Worm (Caenorhabditis elegans): ENCODE results near the gene B0280.17.
A peak's percentile ranks its signal among the peaks of the same experiment; 100 is the strongest.

- TF ChIP-seq nhr-102 (tag; optimal IDR thresholded peaks at IDR 0.05) (no peak), aha-1 (tag) (no peak), mep-1 (tag; optimal IDR thresholded peaks at IDR 0.05) (peak; percentile 40), unc-62 (GFP tag; optimal IDR thresholded peaks at IDR 0.05 in 1 of 2) (no peak), unc-62 (tag; optimal IDR thresholded peaks at IDR 0.05) (no peak), R02D3.7 (tag; optimal IDR thresholded peaks at IDR 0.05) (no peak), skn-1 (tag; optimal IDR thresholded peaks at IDR 0.05) (no peak), mxl-3 (GFP tag; optimal IDR thresholded peaks at IDR 0.05) (no peak), jun-1 (tag; optimal IDR thresholded peaks at IDR 0.05) (no peak), aly-2 (tag; optimal IDR thresholded peaks at IDR 0.05) (no peak), nhr-77 (tag; optimal IDR thresholded peaks at IDR 0.05) (peak; percentile 29), ceh-62 (tag; optimal IDR thresholded peaks at IDR 0.05) (no peak)
These were observed 15.4 kb downstream of the B0280.17 start for ce11 chrIII:7120477-7120876.
